Fruit fly (Drosophila melanogaster) whole organism, embryonic: ENCODE measurements around the gene SrpRbeta.

ENCODE experiments used
- Adf1 ChIP-seq: fragments of 200-800 bp; sonication (Bioruptor generic); IDR thresholded peaks from 2 replicates; pipeline ENCODE4 v1.3.6; 2022; ENCODE audit warnings: missing biosample characterization, missing genetic modification characterization
- Asciz ChIP-seq: fragments of 200-800 bp; sonication (Bioruptor generic); optimal IDR thresholded peaks from 2 replicates; lab custom pipeline; 2017; ENCODE audit warnings: missing biosample characterization, mild to moderate bottlenecking, missing genetic modification characterization, missing genetic modification reagents
- CG10366 ChIP-seq: fragments of 200-800 bp; sonication (Bioruptor generic); IDR thresholded peaks from 2 replicates; pipeline ENCODE4 v1.3.6; 2022; ENCODE audit warnings: missing biosample characterization, missing genetic modification characterization
- CG10543 ChIP-seq: fragments of 200-800 bp; sonication (Bioruptor generic); optimal IDR thresholded peaks from 3 replicates; lab custom pipeline; 2017; ENCODE audit warnings: missing biosample characterization, mild to moderate bottlenecking, missing genetic modification characterization, moderate library complexity
- CG11695 ChIP-seq: fragments of 200-800 bp; sonication (Bioruptor generic); IDR thresholded peaks from 3 replicates; pipeline ENCODE4 v1.3.6; 2022; ENCODE audit warnings: missing biosample characterization, missing genetic modification characterization
- CG12659 ChIP-seq: fragments of 200-800 bp; sonication (Bioruptor generic); optimal IDR thresholded peaks from 3 replicates; lab custom pipeline; 2017; ENCODE audit warnings: mild to moderate bottlenecking, missing biosample characterization, missing genetic modification reagents, missing genetic modification characterization
- CG13775 ChIP-seq: fragments of 200-800 bp; sonication (Bioruptor generic); optimal IDR thresholded peaks from 3 replicates; lab custom pipeline; 2017; ENCODE audit warnings: missing biosample characterization, mild to moderate bottlenecking, missing genetic modification characterization
- CG14050 ChIP-seq: fragments of 200-800 bp; sonication (Bioruptor generic); IDR thresholded peaks from 3 replicates; pipeline ENCODE4 v1.3.6; 2022; ENCODE audit warnings: missing biosample characterization, missing genetic modification characterization
- CG14667 ChIP-seq: fragments of 200-800 bp; sonication (Bioruptor generic); IDR thresholded peaks from 2 replicates; pipeline ENCODE4 v1.3.6; 2022; ENCODE audit warnings: missing biosample characterization, missing genetic modification characterization
- CG1529 ChIP-seq: fragments of 200-800 bp; sonication (Bioruptor generic); optimal IDR thresholded peaks from 3 replicates; lab custom pipeline; 2018; ENCODE audit warnings: missing biosample characterization, missing genetic modification characterization
- CG15696 ChIP-seq: fragments of 200-800 bp; sonication (Bioruptor generic); optimal IDR thresholded peaks from 2 replicates; lab custom pipeline; 2019; ENCODE audit warnings: missing biosample characterization, mild to moderate bottlenecking, missing genetic modification characterization, moderate library complexity
- CG17829 ChIP-seq: fragments of 200-800 bp; optimal IDR thresholded peaks from 2 replicates; lab custom pipeline; 2019; ENCODE audit warnings: missing biosample characterization, mild to moderate bottlenecking, missing genetic modification characterization, moderate library complexity
- CG2116 ChIP-seq: fragments of 200-800 bp; sonication (Bioruptor generic); optimal IDR thresholded peaks from 3 replicates; lab custom pipeline; 2018; ENCODE audit warnings: missing biosample characterization, mild to moderate bottlenecking, missing genetic modification characterization
- CG2199 ChIP-seq: fragments of 200-800 bp; sonication (Bioruptor generic); IDR thresholded peaks from 3 replicates; pipeline ENCODE4 v1.3.6; 2022; ENCODE audit warnings: missing biosample characterization, missing genetic modification characterization
- CG2712 ChIP-seq: fragments of 200-800 bp; optimal IDR thresholded peaks from 3 replicates; lab custom pipeline; 2019; ENCODE audit warnings: missing biosample characterization, mild to moderate bottlenecking, missing genetic modification characterization, moderate library complexity
- CG3163 ChIP-seq: fragments of 200-800 bp; sonication (Bioruptor generic); optimal IDR thresholded peaks from 3 replicates; lab custom pipeline; 2016; ENCODE audit warnings: missing biosample characterization, missing genetic modification characterization
- CG34376 ChIP-seq: fragments of 200-800 bp; sonication (Bioruptor generic); optimal IDR thresholded peaks from 2 replicates; lab custom pipeline; 2018; ENCODE audit warnings: missing biosample characterization, mild to moderate bottlenecking, missing genetic modification characterization
- CG4360 ChIP-seq: fragments of 200-800 bp; sonication (Bioruptor generic); IDR thresholded peaks from 2 replicates; pipeline ENCODE4 v1.3.6; 2022; ENCODE audit warnings: missing biosample characterization, missing genetic modification characterization
- CG5180 ChIP-seq: fragments of 200-800 bp; sonication (Bioruptor generic); optimal IDR thresholded peaks from 3 replicates; lab custom pipeline; 2017; ENCODE audit warnings: missing biosample characterization, missing genetic modification characterization, mild to moderate bottlenecking, moderate library complexity, missing genetic modification reagents
- CG7987 ChIP-seq: fragments of 200-800 bp; sonication (Bioruptor generic); optimal IDR thresholded peaks from 2 replicates; lab custom pipeline; 2018; ENCODE audit warnings: missing biosample characterization, mild to moderate bottlenecking, missing genetic modification characterization, moderate library complexity
- CG8765 ChIP-seq: fragments of 200-800 bp; sonication (Bioruptor generic); IDR thresholded peaks from 2 replicates; pipeline ENCODE4 v1.3.6; 2022; ENCODE audit warnings: missing biosample characterization, missing genetic modification characterization
- CG8924 ChIP-seq: fragments of 200-800 bp; optimal IDR thresholded peaks from 3 replicates; lab custom pipeline; 2019; ENCODE audit warnings: missing biosample characterization, mild to moderate bottlenecking, missing genetic modification characterization, moderate library complexity
- Chrac-16 ChIP-seq: fragments of 200-800 bp; sonication (Bioruptor generic); optimal IDR thresholded peaks from 3 replicates; lab custom pipeline; 2016; ENCODE audit warnings: missing biosample characterization, missing genetic modification characterization
- Dref ChIP-seq: fragments of 200-800 bp; sonication (Bioruptor generic); IDR thresholded peaks from 2 replicates; pipeline ENCODE4 v1.3.6; 2022; ENCODE audit warnings: missing biosample characterization, missing genetic modification characterization
- Elba2 ChIP-seq: fragments of 200-800 bp; sonication (Bioruptor generic); optimal IDR thresholded peaks from 3 replicates; lab custom pipeline; 2016; ENCODE audit warnings: missing biosample characterization, missing genetic modification characterization
- GATAe ChIP-seq: fragments of 200-800 bp; sonication (Bioruptor generic); conservative IDR thresholded peaks from 2 replicates; pipeline ENCODE4 v1.3.6; 2022; ENCODE audit warnings: missing biosample characterization, missing genetic modification characterization
- NC2α ChIP-seq: fragments of 200-800 bp; sonication (Bioruptor generic); optimal IDR thresholded peaks from 2 replicates; lab custom pipeline; 2016; ENCODE audit warnings: missing biosample characterization, missing genetic modification characterization
- PHDP ChIP-seq: fragments of 200-800 bp; sonication (Bioruptor generic); optimal IDR thresholded peaks from 3 replicates; lab custom pipeline; 2018; ENCODE audit warnings: missing biosample characterization, mild to moderate bottlenecking, missing genetic modification characterization, moderate library complexity
- Sin3A ChIP-seq: fragments of >200 bp; optimal IDR thresholded peaks from 2 replicates; lab custom pipeline; 2018
- Six4 ChIP-seq: fragments of 200-800 bp; sonication (Bioruptor generic); optimal IDR thresholded peaks from 2 replicates; lab custom pipeline; 2016; ENCODE audit warnings: missing biosample characterization, missing genetic modification characterization
- Sry-δ ChIP-seq: fragments of 200-800 bp; sonication (Bioruptor generic); optimal IDR thresholded peaks from 2 replicates; lab custom pipeline; 2016; ENCODE audit warnings: missing biosample characterization, missing genetic modification characterization
- Xrp1 ChIP-seq: fragments of 200-800 bp; sonication (Bioruptor generic); IDR thresholded peaks from 2 replicates; pipeline ENCODE4 v1.3.6; 2022; ENCODE audit warnings: missing biosample characterization, missing genetic modification characterization
- abd-A ChIP-seq: fragments of 200-800 bp; sonication (Bioruptor generic); optimal IDR thresholded peaks from 3 replicates; lab custom pipeline; 2019; ENCODE audit warnings: missing biosample characterization, mild to moderate bottlenecking, missing genetic modification characterization, moderate library complexity
- ara ChIP-seq: fragments of 200-800 bp; sonication (Bioruptor generic); IDR thresholded peaks from 2 replicates; pipeline ENCODE4 v1.3.6; 2022; ENCODE audit warnings: missing biosample characterization, missing genetic modification characterization
- crol ChIP-seq: fragments of 200-800 bp; sonication (Bioruptor generic); IDR thresholded peaks from 2 replicates; pipeline ENCODE4 v1.3.6; 2022; ENCODE audit warnings: missing biosample characterization, missing genetic modification characterization
- ewg ChIP-seq: fragments of 200-800 bp; sonication (Bioruptor generic); optimal IDR thresholded peaks from 3 replicates; lab custom pipeline; 2017; ENCODE audit warnings: mild to moderate bottlenecking, missing biosample characterization, missing genetic modification reagents, missing genetic modification characterization
- exex ChIP-seq: fragments of 200-800 bp; sonication (Bioruptor generic); optimal IDR thresholded peaks from 4 replicates; lab custom pipeline; 2018; ENCODE audit warnings: missing biosample characterization, mild to moderate bottlenecking, missing genetic modification characterization, moderate library complexity
- gro ChIP-seq: fragments of 200-800 bp; sonication (Bioruptor generic); optimal IDR thresholded peaks from 2 replicates; lab custom pipeline; 2016; ENCODE audit warnings: missing biosample characterization, missing genetic modification characterization
- ind ChIP-seq: fragments of 200-800 bp; sonication (Bioruptor generic); optimal IDR thresholded peaks from 3 replicates; lab custom pipeline; 2016; ENCODE audit warnings: missing biosample characterization, missing genetic modification characterization
- maf-S ChIP-seq: fragments of 200-800 bp; sonication (Bioruptor generic); optimal IDR thresholded peaks from 2 replicates; lab custom pipeline; 2016; ENCODE audit warnings: missing biosample characterization, missing genetic modification characterization
- nom ChIP-seq: fragments of 200-800 bp; sonication (Bioruptor generic); optimal IDR thresholded peaks from 2 replicates; lab custom pipeline; 2017; ENCODE audit warnings: missing biosample characterization, missing genetic modification characterization, mild to moderate bottlenecking, moderate library complexity, missing genetic modification reagents
- pzg ChIP-seq: fragments of 200-800 bp; sonication (Bioruptor generic); optimal IDR thresholded peaks from 3 replicates; lab custom pipeline; 2018; ENCODE audit warnings: missing biosample characterization, mild to moderate bottlenecking, missing genetic modification characterization, moderate library complexity
- ro ChIP-seq: fragments of 200-800 bp; sonication (Bioruptor generic); IDR thresholded peaks from 2 replicates; pipeline ENCODE4 v1.3.6; 2022; ENCODE audit warnings: missing biosample characterization, missing genetic modification characterization
- schlank ChIP-seq: fragments of 200-800 bp; sonication (Bioruptor generic); optimal IDR thresholded peaks from 2 replicates; lab custom pipeline; 2018; ENCODE audit warnings: missing biosample characterization, mild to moderate bottlenecking, missing genetic modification characterization
- sna ChIP-seq: fragments of 200-800 bp; sonication (Bioruptor generic); IDR thresholded peaks from 2 replicates; pipeline ENCODE4 v1.3.6; 2022; ENCODE audit warnings: missing biosample characterization, missing genetic modification characterization; ENCODE audit not compliant: partially characterized antibody
- tgo ChIP-seq: fragments of 200-800 bp; sonication (Bioruptor generic); IDR thresholded peaks from 3 replicates; pipeline ENCODE4 v1.3.6; 2022; ENCODE audit warnings: missing biosample characterization, missing genetic modification characterization
- trh ChIP-seq: fragments of 200-800 bp; sonication (Bioruptor generic); optimal IDR thresholded peaks from 2 replicates; lab custom pipeline; 2016; ENCODE audit warnings: missing biosample characterization, missing genetic modification characterization
- vnd ChIP-seq: fragments of 200-800 bp; sonication (Bioruptor generic); IDR thresholded peaks from 3 replicates; pipeline ENCODE4 v1.3.6; 2022; ENCODE audit warnings: missing biosample characterization, missing genetic modification characterization; ENCODE audit not compliant: partially characterized antibody
- wor ChIP-seq: fragments of 200-800 bp; sonication (Bioruptor generic); IDR thresholded peaks from 2 replicates; pipeline ENCODE4 v1.3.6; 2022; ENCODE audit warnings: missing biosample characterization, missing genetic modification characterization

The SrpRbeta gene

DNA sequence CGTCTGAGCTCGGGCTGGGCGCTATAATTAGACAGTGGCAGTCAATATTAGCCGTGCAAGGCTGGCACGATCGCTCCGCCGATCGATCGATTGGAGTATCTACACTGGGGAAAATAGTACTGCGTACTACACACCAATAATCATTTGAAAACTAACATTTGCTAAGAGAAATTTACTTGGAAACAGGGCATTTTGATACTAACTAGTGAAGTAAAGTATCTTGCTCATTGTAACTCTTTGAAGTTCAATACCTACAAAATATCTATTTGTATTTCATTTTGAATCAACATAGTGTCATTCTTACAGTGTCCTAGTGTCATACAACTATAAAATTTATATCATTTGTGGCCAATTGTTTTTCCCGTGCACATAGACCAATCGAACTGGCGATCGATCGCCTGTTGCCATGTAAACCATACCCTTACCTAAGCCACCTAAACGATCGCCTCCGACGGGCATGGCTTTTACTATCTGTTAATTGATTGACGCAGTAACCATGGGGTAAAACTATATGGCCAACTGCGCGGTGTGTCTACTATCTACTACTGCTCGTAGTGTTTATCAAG is 19.3 kb downstream of the SrpRbeta start (continued):
- peak; percentile 77 for TF ChIP-seq CG10366 (GFP tag; lab: Robert Waterston, UW)
- peak; percentile 74 for TF ChIP-seq CG11695 (GFP tag; lab: Robert Waterston, UW)
- peak; percentile 78 for TF ChIP-seq CG2712 (tag; lab: Kevin White, UChicago)
- peak; percentile 50; the same call in 1 of the 2 replicates for TF ChIP-seq ro (GFP tag; lab: Robert Waterston, UW)
- peak; percentile 19 for TF ChIP-seq gro (GFP tag; lab: Kevin White, UChicago)
- no peak for TF ChIP-seq Elba2 (GFP tag; lab: Kevin White, UChicago)
- TF ChIP-seq CG2116 (GFP tag; lab: Kevin White, UChicago): peak; percentile 33
- TF ChIP-seq CG1529 (GFP tag; lab: Kevin White, UChicago): peak; percentile 31
- peak; percentile 56 for TF ChIP-seq NC2α (GFP tag; lab: Kevin White, UChicago)
- peak; percentile 86 for TF ChIP-seq tgo (GFP tag; lab: Robert Waterston, UW)
- peak; percentile 89 for TF ChIP-seq CG12659 (GFP tag; lab: Kevin White, UChicago)
- TF ChIP-seq maf-S: peak; percentile 70
- TF ChIP-seq pzg: no peak
- TF ChIP-seq wor (GFP tag; lab: Robert Waterston, UW): peak; percentile 58
- peak; percentile 57 for TF ChIP-seq ewg (GFP tag; lab: Kevin White, UChicago)
- TF ChIP-seq Chrac-16 (GFP tag; lab: Kevin White, UChicago): peak; percentile 80
- TF ChIP-seq Asciz: peak; percentile 65
- peak; percentile 79 for TF ChIP-seq ind (GFP tag; lab: Kevin White, UChicago)
- TF ChIP-seq CG8924 (tag; lab: Kevin White, UChicago): peak; percentile 87
- no peak for TF ChIP-seq sna (GFP tag; lab: Robert Waterston, UW)
- TF ChIP-seq CG13775 (GFP tag; lab: Kevin White, UChicago): peak; percentile 80
- TF ChIP-seq Sry-δ: peak; percentile 46
- peak; percentile 72 for TF ChIP-seq CG17829 (tag; lab: Kevin White, UChicago)
- peak; percentile 82 for TF ChIP-seq Xrp1 (GFP tag; lab: Robert Waterston, UW)
- peak; percentile 10 for TF ChIP-seq schlank (tag; lab: Kevin White, UChicago)
- peak; percentile 77 for TF ChIP-seq exex (tag; lab: Kevin White, UChicago)
- peak; percentile 7 for TF ChIP-seq trh (GFP tag; lab: Kevin White, UChicago)
- TF ChIP-seq CG3163 (GFP tag; lab: Kevin White, UChicago): peak; percentile 45
- no peak for TF ChIP-seq CG4360
- peak; percentile 69; the same call in 1 of the 2 replicates for TF ChIP-seq GATAe (GFP tag; lab: Robert Waterston, UW)
- TF ChIP-seq CG14050 (GFP tag; lab: Robert Waterston, UW): peak; percentile 52; the same call in 2 of the 3 replicates
- TF ChIP-seq, all 482 proteins: peak for 356

DNA sequence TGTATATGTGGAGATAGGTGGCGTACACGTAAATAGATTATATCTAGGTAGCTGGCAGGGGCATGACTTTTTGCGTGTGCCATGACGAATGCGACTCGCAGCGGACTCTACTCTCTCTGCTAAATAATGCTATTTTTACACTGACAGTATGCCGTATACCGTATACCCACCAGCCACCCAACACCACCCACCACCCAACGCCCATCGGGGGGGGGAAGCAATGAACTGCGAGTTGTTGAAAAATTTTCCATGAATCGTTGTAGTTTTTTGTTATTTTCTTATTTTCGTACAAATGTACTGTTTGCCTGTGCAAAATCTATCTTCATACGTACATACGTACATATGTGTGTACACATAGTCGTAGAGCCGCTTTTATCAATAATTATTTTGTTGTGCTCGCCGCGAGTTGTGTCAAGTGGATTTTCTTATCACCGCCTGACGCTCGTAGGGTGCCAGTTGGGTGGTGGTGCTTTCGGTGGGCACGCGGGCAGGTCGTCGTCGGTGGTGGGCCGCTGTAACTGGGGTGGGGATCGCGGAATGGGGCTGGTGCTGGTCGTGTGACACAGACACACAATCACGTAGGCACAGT is 19.9 kb downstream of the SrpRbeta start:
- TF ChIP-seq Six4 (GFP tag; lab: Kevin White, UChicago) (no peak), crol (peak; percentile 95), CG34376 (peak; percentile 89), CG5180 (GFP tag; lab: Kevin White, UChicago) (no peak), CG8765 (GFP tag; lab: Robert Waterston, UW) (no peak), Sin3A (lab: Kevin White, UChicago) (no peak), CG15696 (peak; percentile 39), ara (GFP tag; lab: Robert Waterston, UW) (peak; percentile 10), Adf1 (GFP tag; lab: Robert Waterston, UW) (0 out of 2 replicates have a peak, but pooled peaks have one; percentile 1), CG7987 (GFP tag; lab: Kevin White, UChicago) (peak; percentile 82), Dref (GFP tag; lab: Robert Waterston, UW) (no peak), PHDP (tag; lab: Kevin White, UChicago) (peak; percentile 2), exex (tag; lab: Kevin White, UChicago) (peak; percentile 90), vnd (peak; percentile 44; the same call in 1 of the 3 replicates), CG10543 (GFP tag; lab: Kevin White, UChicago) (peak; percentile 93), nom (GFP tag; lab: Kevin White, UChicago) (peak; percentile 29), CG2199 (GFP tag; lab: Robert Waterston, UW) (no peak), abd-A (tag; lab: Kevin White, UChicago) (peak; percentile 5), CG14667 (GFP tag; lab: Robert Waterston, UW) (no peak)
